Fruit fly (Drosophila melanogaster) whole organism, embryonic: ENCODE data around the gene mRpS30.

ENCODE experiments used
- Atf-2 ChIP-seq: fragments of 200-800 bp; sonication (Bioruptor generic); optimal IDR thresholded peaks from 2 replicates; lab custom pipeline; 2016; ENCODE audit warnings: missing biosample characterization, missing genetic modification characterization
- CG10267 ChIP-seq: fragments of 200-800 bp; sonication (Bioruptor generic); optimal IDR thresholded peaks from 2 replicates; lab custom pipeline; 2018; ENCODE audit warnings: missing biosample characterization, mild to moderate bottlenecking, missing genetic modification characterization, moderate library complexity
- CG11560 ChIP-seq: fragments of 200-800 bp; sonication (Bioruptor generic); IDR thresholded peaks from 3 replicates; pipeline ENCODE4 v1.3.6; 2022; ENCODE audit warnings: missing biosample characterization, missing genetic modification characterization
- CG11696 ChIP-seq: fragments of 200-800 bp; sonication (Bioruptor generic); IDR thresholded peaks from 2 replicates; pipeline ENCODE4 v1.3.6; 2022; ENCODE audit warnings: missing biosample characterization, missing genetic modification characterization
- CG12299 ChIP-seq: fragments of 200-800 bp; sonication (Bioruptor generic); optimal IDR thresholded peaks from 2 replicates; lab custom pipeline; 2018; ENCODE audit warnings: missing biosample characterization, mild to moderate bottlenecking, missing genetic modification characterization
- CG12391 ChIP-seq: fragments of 200-800 bp; sonication (Bioruptor generic); optimal IDR thresholded peaks from 3 replicates; lab custom pipeline; 2018; ENCODE audit warnings: missing biosample characterization, mild to moderate bottlenecking, missing genetic modification characterization, moderate library complexity
- CG12769 ChIP-seq: fragments of 200-800 bp; sonication (Bioruptor generic); optimal IDR thresholded peaks from 2 replicates; lab custom pipeline; 2019; ENCODE audit warnings: missing biosample characterization, mild to moderate bottlenecking, missing genetic modification characterization, moderate library complexity
- CG14965 ChIP-seq: fragments of 200-800 bp; sonication (Bioruptor generic); optimal IDR thresholded peaks from 2 replicates; lab custom pipeline; 2016; ENCODE audit warnings: missing biosample characterization, missing genetic modification characterization, borderline replicate concordance
- CG1647 ChIP-seq: fragments of 200-800 bp; sonication (Bioruptor generic); optimal IDR thresholded peaks from 3 replicates; lab custom pipeline; 2016; ENCODE audit warnings: missing biosample characterization, missing genetic modification characterization
- CG16813 ChIP-seq: fragments of 200-800 bp; sonication (Bioruptor generic); IDR thresholded peaks from 3 replicates; pipeline ENCODE4 v1.3.6; 2022; ENCODE audit warnings: missing biosample characterization, missing genetic modification characterization; ENCODE audit not compliant: partially characterized antibody
- CG2129 ChIP-seq: fragments of 200-800 bp; sonication (Bioruptor generic); IDR thresholded peaks from 2 replicates; pipeline ENCODE4 v1.3.6; 2022; ENCODE audit warnings: missing biosample characterization, missing genetic modification characterization; ENCODE audit not compliant: partially characterized antibody
- CG30431 ChIP-seq: fragments of 200-800 bp; sonication (Bioruptor generic); optimal IDR thresholded peaks from 2 replicates; lab custom pipeline; 2017; ENCODE audit warnings: missing biosample characterization, missing genetic modification characterization
- CG32532 ChIP-seq: fragments of 200-800 bp; sonication (Bioruptor generic); IDR thresholded peaks from 2 replicates; pipeline ENCODE4 v1.3.6; 2022; ENCODE audit warnings: missing biosample characterization, missing genetic modification characterization
- CG4328 ChIP-seq: fragments of 200-800 bp; sonication (Bioruptor generic); optimal IDR thresholded peaks from 3 replicates; lab custom pipeline; 2017; ENCODE audit warnings: missing biosample characterization, missing genetic modification reagents, missing genetic modification characterization
- CG4730 ChIP-seq: fragments of 200-800 bp; sonication (Bioruptor generic); IDR thresholded peaks from 2 replicates; pipeline ENCODE4 v1.3.6; 2022; ENCODE audit warnings: missing biosample characterization, missing genetic modification characterization
- CG5953 ChIP-seq: fragments of 200-800 bp; sonication (Bioruptor generic); IDR thresholded peaks from 2 replicates; pipeline ENCODE4 v1.3.6; 2022; ENCODE audit warnings: missing biosample characterization, missing genetic modification characterization
- CG7928 ChIP-seq: fragments of 200-800 bp; sonication (Bioruptor generic); optimal IDR thresholded peaks from 2 replicates; lab custom pipeline; 2017; ENCODE audit warnings: missing biosample characterization, mild to moderate bottlenecking, missing genetic modification characterization
- CG7963 ChIP-seq: fragments of 200-800 bp; sonication (Bioruptor generic); IDR thresholded peaks from 3 replicates; pipeline ENCODE4 v1.3.6; 2022; ENCODE audit warnings: missing biosample characterization, missing genetic modification characterization; ENCODE audit not compliant: partially characterized antibody
- Dref ChIP-seq: fragments of 200-800 bp; sonication (Bioruptor generic); IDR thresholded peaks from 2 replicates; pipeline ENCODE4 v1.3.6; 2022; ENCODE audit warnings: missing biosample characterization, missing genetic modification characterization
- H2.0 ChIP-seq: fragments of 200-800 bp; sonication (Bioruptor generic); IDR thresholded peaks from 2 replicates; pipeline ENCODE4 v1.3.6; 2022; ENCODE audit warnings: missing biosample characterization, missing genetic modification characterization
- HLH3B ChIP-seq: fragments of 200-800 bp; sonication (Bioruptor generic); IDR thresholded peaks from 2 replicates; pipeline ENCODE4 v1.3.6; 2022; ENCODE audit warnings: missing biosample characterization, missing genetic modification characterization
- HmgZ ChIP-seq: fragments of 200-800 bp; sonication (Bioruptor generic); optimal IDR thresholded peaks from 2 replicates; lab custom pipeline; 2018; ENCODE audit warnings: missing biosample characterization, mild to moderate bottlenecking, missing genetic modification characterization
- Hr51 ChIP-seq, 2 experiments: fragments of 200-800 bp; sonication (Bioruptor generic); optimal IDR thresholded peaks; 2 replicates in 1 of 2; 3 replicates in 1 of 2; lab custom pipeline; 2016 to 2018; ENCODE audit warnings: missing biosample characterization in 2 of 2, missing genetic modification characterization in 2 of 2, mild to moderate bottlenecking in 1 of 2, moderate library complexity in 1 of 2
- Lhr ChIP-seq: fragments of 200-800 bp; sonication (Bioruptor generic); optimal IDR thresholded peaks from 3 replicates; lab custom pipeline; 2017; ENCODE audit warnings: mild to moderate bottlenecking, missing biosample characterization, missing genetic modification reagents, missing genetic modification characterization
- Myb ChIP-seq: fragments of 200-800 bp; sonication (Bioruptor generic); optimal IDR thresholded peaks from 2 replicates; lab custom pipeline; 2016; ENCODE audit warnings: missing biosample characterization, missing genetic modification characterization
- NK7.1 ChIP-seq: fragments of 200-800 bp; sonication (Bioruptor generic); optimal IDR thresholded peaks from 3 replicates; lab custom pipeline; 2016; ENCODE audit warnings: missing biosample characterization, missing genetic modification characterization
- NfI ChIP-seq: fragments of 200-800 bp; sonication (Bioruptor generic); optimal IDR thresholded peaks from 3 replicates; lab custom pipeline; 2018; ENCODE audit warnings: missing biosample characterization, mild to moderate bottlenecking, missing genetic modification characterization, moderate library complexity
- Poxn ChIP-seq: fragments of 200-800 bp; sonication (Bioruptor generic); IDR thresholded peaks from 2 replicates; pipeline ENCODE4 v1.3.6; 2022; ENCODE audit warnings: missing biosample characterization, missing genetic modification characterization
- Trl ChIP-seq, 3 experiments: fragments of >200 bp in 2 of 3; fragments of 200-800 bp in 1 of 3; sonication (Bioruptor generic) in 1 of 3; optimal IDR thresholded peaks; 2 replicates in 1 of 3; 3 replicates in 2 of 3; lab custom pipeline; 2016 to 2017; ENCODE audit warnings: missing biosample characterization in 1 of 3, missing genetic modification characterization in 1 of 3
- ab ChIP-seq: fragments of 200-800 bp; sonication (Bioruptor generic); optimal IDR thresholded peaks from 2 replicates; lab custom pipeline; 2016; ENCODE audit warnings: missing biosample characterization, missing genetic modification characterization
- ap ChIP-seq: fragments of 200-800 bp; sonication (Bioruptor generic); IDR thresholded peaks from 2 replicates; pipeline ENCODE4 v1.3.6; 2022; ENCODE audit warnings: missing biosample characterization, missing genetic modification characterization
- bcd ChIP-seq: fragments of 200-800 bp; sonication (Bioruptor generic); optimal IDR thresholded peaks from 2 replicates; lab custom pipeline; 2017; ENCODE audit warnings: missing biosample characterization, mild to moderate bottlenecking, missing genetic modification characterization
- bowl ChIP-seq: fragments of 200-800 bp; sonication (Bioruptor generic); IDR thresholded peaks from 2 replicates; pipeline ENCODE4 v1.3.6; 2022; ENCODE audit warnings: missing biosample characterization, missing genetic modification characterization
- chm ChIP-seq: fragments of 200-800 bp; sonication (Bioruptor generic); IDR thresholded peaks from 2 replicates; pipeline ENCODE4 v1.3.6; 2022; ENCODE audit warnings: missing biosample characterization, missing genetic modification characterization
- dm ChIP-seq: fragments of 200-800 bp; sonication (Bioruptor generic); optimal IDR thresholded peaks from 3 replicates; lab custom pipeline; 2016; ENCODE audit warnings: missing biosample characterization, missing genetic modification characterization
- fd96Cb ChIP-seq: fragments of 200-800 bp; sonication (Bioruptor generic); optimal IDR thresholded peaks from 2 replicates; lab custom pipeline; 2018; ENCODE audit warnings: missing biosample characterization, mild to moderate bottlenecking, missing genetic modification characterization, moderate library complexity
- fru ChIP-seq: fragments of >200 bp; optimal IDR thresholded peaks from 2 replicates; lab custom pipeline; 2017
- gcm2 ChIP-seq: fragments of 200-800 bp; sonication (Bioruptor generic); optimal IDR thresholded peaks from 2 replicates; lab custom pipeline; 2016; ENCODE audit warnings: missing biosample characterization, missing genetic modification characterization
- jumu ChIP-seq: fragments of 200-800 bp; sonication (Bioruptor generic); optimal IDR thresholded peaks from 3 replicates; lab custom pipeline; 2016; ENCODE audit warnings: missing biosample characterization, missing genetic modification characterization
- kah ChIP-seq: fragments of 200-800 bp; sonication (Bioruptor generic); optimal IDR thresholded peaks from 2 replicates; lab custom pipeline; 2018; ENCODE audit warnings: missing biosample characterization, mild to moderate bottlenecking, missing genetic modification characterization
- kni ChIP-seq: fragments of 200-800 bp; sonication (Bioruptor generic); optimal IDR thresholded peaks from 3 replicates; lab custom pipeline; 2017; ENCODE audit warnings: mild to moderate bottlenecking, missing biosample characterization, missing genetic modification reagents, missing genetic modification characterization
- otp ChIP-seq: fragments of 200-800 bp; sonication (Bioruptor generic); IDR thresholded peaks from 3 replicates; pipeline ENCODE4, ENCODE4 v1.3.6; 2022; ENCODE audit warnings: missing biosample characterization, missing genetic modification characterization
- pzg ChIP-seq: fragments of 200-800 bp; sonication (Bioruptor generic); optimal IDR thresholded peaks from 3 replicates; lab custom pipeline; 2018; ENCODE audit warnings: missing biosample characterization, mild to moderate bottlenecking, missing genetic modification characterization, moderate library complexity
- sc ChIP-seq, 3 experiments: fragments of >200 bp in 2 of 3; fragments of 200-800 bp in 1 of 3; sonication (Bioruptor generic) in 1 of 3; optimal IDR thresholded peaks; 2 replicates in 2 of 3; 3 replicates in 1 of 3; lab custom pipeline; 2017; ENCODE audit warnings: mild to moderate bottlenecking in 1 of 3, missing biosample characterization in 1 of 3, missing genetic modification characterization in 1 of 3, missing genetic modification reagents in 1 of 3
- sisA ChIP-seq: fragments of 200-800 bp; sonication (Bioruptor generic); IDR thresholded peaks from 2 replicates; pipeline ENCODE4 v1.3.6; 2022; ENCODE audit warnings: missing biosample characterization, missing genetic modification characterization
- slou ChIP-seq: fragments of 200-800 bp; sonication (Bioruptor generic); optimal IDR thresholded peaks from 3 replicates; lab custom pipeline; 2016; ENCODE audit warnings: missing biosample characterization, missing genetic modification characterization
- zen ChIP-seq: fragments of 200-800 bp; sonication (Bioruptor generic); optimal IDR thresholded peaks from 3 replicates; lab custom pipeline; 2018; ENCODE audit warnings: missing biosample characterization, mild to moderate bottlenecking, missing genetic modification characterization, moderate library complexity
- zen2 ChIP-seq: fragments of 200-800 bp; sonication (Bioruptor generic); IDR thresholded peaks from 3 replicates; pipeline ENCODE4 v1.3.6; 2022; ENCODE audit warnings: missing biosample characterization, missing genetic modification characterization; ENCODE audit not compliant: partially characterized antibody
- zf30C ChIP-seq: fragments of 200-800 bp; sonication (Bioruptor generic); optimal IDR thresholded peaks from 3 replicates; lab custom pipeline; 2018; ENCODE audit warnings: missing biosample characterization, mild to moderate bottlenecking, missing genetic modification characterization

The mRpS30 gene

dm6 chrX:15740288-15740726, 45.5 kb upstream of the mRpS30 start (continued):
- TF ChIP-seq slou (GFP tag; lab: Kevin White, UChicago) (peak; percentile 9), ab (GFP tag; lab: Kevin White, UChicago) (peak; percentile 4), fd96Cb (peak; percentile 55), Hr51 (GFP tag; optimal IDR thresholded peaks at IDR 0.05; lab: Kevin White, UChicago) (peak; percentile 46 to 72), pzg (GFP tag; lab: Kevin White, UChicago) (peak; percentile 7), jumu (GFP tag; lab: Kevin White, UChicago) (peak; percentile 44), CG4328 (GFP tag; lab: Kevin White, UChicago) (peak; percentile 58), CG7928 (peak; percentile 15), zen (tag; lab: Kevin White, UChicago) (no peak), CG12769 (tag; lab: Kevin White, UChicago) (peak; percentile 87), CG10267 (tag; lab: Kevin White, UChicago) (peak; percentile 40), CG12391 (tag; lab: Kevin White, UChicago) (peak; percentile 69), CG16813 (GFP tag; lab: Robert Waterston, UW) (no peak), bowl (GFP tag; lab: Robert Waterston, UW) (no peak; the same call in 1 of the 2 replicates), kah (peak; percentile 23), H2.0 (GFP tag; lab: Robert Waterston, UW) (0 out of 2 replicates have a peak, but pooled peaks have one; percentile 33), CG30431 (peak; percentile 41), gcm2 (GFP tag; lab: Kevin White, UChicago) (peak; percentile 45), sc (optimal IDR thresholded peaks at IDR 0.05; lab: Kevin White, UChicago) (no peak), sc (GFP tag; optimal IDR thresholded peaks at IDR 0.05; lab: Kevin White, UChicago) (peak; percentile 6), HLH3B (GFP tag; lab: Robert Waterston, UW) (peak; percentile 68), CG5953 (GFP tag; lab: Robert Waterston, UW) (no peak), CG12299 (peak; percentile 32), zen2 (GFP tag; lab: Robert Waterston, UW) (no peak), CG4730 (GFP tag; lab: Robert Waterston, UW) (peak; percentile 53; the same call in 1 of the 2 replicates), fru (no peak), Atf-2 (GFP tag; lab: Kevin White, UChicago) (peak; percentile 3), chm (GFP tag; lab: Robert Waterston, UW) (peak; percentile 62; the same call in 1 of the 2 replicates), sisA (GFP tag; lab: Robert Waterston, UW) (peak; percentile 72), NfI (GFP tag; lab: Kevin White, UChicago) (peak; percentile 74), CG11560 (tag; lab: Robert Waterston, UW) (peak; percentile 21; the same call in 1 of the 3 replicates), ap (GFP tag; lab: Robert Waterston, UW) (peak; percentile 34; the same call in 1 of the 2 replicates), Myb (GFP tag; lab: Kevin White, UChicago) (peak; percentile 16), CG2129 (GFP tag; lab: Robert Waterston, UW) (no peak), otp (GFP tag; lab: Robert Waterston, UW) (peak; percentile 62; the same call in 1 of the 3 replicates), CG32532 (GFP tag; lab: Robert Waterston, UW) (peak; percentile 89), CG7963 (no peak), zf30C (GFP tag; lab: Kevin White, UChicago) (peak; percentile 90), dm (GFP tag; lab: Kevin White, UChicago) (no peak), CG11696 (GFP tag; lab: Robert Waterston, UW) (peak; percentile 64), HmgZ (peak; percentile 88), kni (no peak), Trl (optimal IDR thresholded peaks at IDR 0.05; lab: Kevin White, UChicago) (no peak), Trl (GFP tag; optimal IDR thresholded peaks at IDR 0.05; lab: Kevin White, UChicago) (peak; percentile 46), CG1647 (no peak), Lhr (GFP tag; lab: Kevin White, UChicago) (no peak), CG14965 (GFP tag; lab: Kevin White, UChicago) (no peak), Poxn (0 out of 2 replicates have a peak, but pooled peaks have one; percentile 30), NK7.1 (GFP tag; lab: Kevin White, UChicago) (peak; percentile 47), Dref (GFP tag; lab: Robert Waterston, UW) (no peak), bcd (GFP tag; lab: Kevin White, UChicago) (peak; percentile 60)
